Worm (Caenorhabditis elegans) whole organism, late embryonic: ENCODE data around the gene F23F12.12.

Experiments
- K09A11.1 ChIP-seq: sonication (generic microtip); optimal IDR thresholded peaks from 2 replicates; lab custom pipeline; 2017; ENCODE audit warnings: antibody characterized with exemption, mild to moderate bottlenecking, missing genetic modification characterization, missing compliant biosample characterization; ENCODE audit not compliant: insufficient read depth
- ceh-2 ChIP-seq: sonication (generic microtip); optimal IDR thresholded peaks from 2 replicates; lab custom pipeline; 2016; ENCODE audit warnings: missing genotype, missing genetic modification characterization, missing compliant biosample characterization
- ceh-22 ChIP-seq: sonication (generic microtip); optimal IDR thresholded peaks from 2 replicates; lab custom pipeline; 2017; ENCODE audit warnings: missing biosample characterization, missing genetic modification characterization
- ceh-24 ChIP-seq: sonication (generic microtip); optimal IDR thresholded peaks from 2 replicates; lab custom pipeline; 2016; ENCODE audit warnings: mild to moderate bottlenecking, missing genetic modification characterization, missing compliant biosample characterization
- dmd-4 ChIP-seq: sonication (generic microtip); optimal IDR thresholded peaks from 2 replicates; lab custom pipeline; 2016; ENCODE audit warnings: borderline replicate concordance, missing genetic modification characterization, missing compliant biosample characterization
- fkh-10 ChIP-seq: fragments of 150-350 bp; optimal IDR thresholded peaks from 2 replicates; lab custom pipeline; 2014; ENCODE audit warnings: missing biosample characterization, missing genetic modification reagents, missing genetic modification characterization
- lin-11 ChIP-seq: fragments of 200-800 bp; sonication (Bioruptor generic); optimal IDR thresholded peaks from 2 replicates; lab custom pipeline; 2018; ENCODE audit warnings: mild to moderate bottlenecking, missing genetic modification characterization, missing compliant biosample characterization
- nfya-1 ChIP-seq: sonication (generic microtip); optimal IDR thresholded peaks from 2 replicates; lab custom pipeline; 2017; ENCODE audit warnings: missing genetic modification characterization, mild to moderate bottlenecking, missing compliant biosample characterization, antibody characterized with exemption, moderate library complexity
- nhr-11 ChIP-seq: fragments of 150-350 bp; optimal IDR thresholded peaks from 2 replicates; lab custom pipeline; 2014; ENCODE audit warnings: missing biosample characterization, missing genetic modification characterization
- odd-2 ChIP-seq: sonication (generic microtip); optimal IDR thresholded peaks from 2 replicates; lab custom pipeline; 2017; ENCODE audit warnings: antibody characterized with exemption, mild to moderate bottlenecking, missing genetic modification characterization, missing compliant biosample characterization
- pqm-1 ChIP-seq: sonication (generic microtip); optimal IDR thresholded peaks from 2 replicates; lab custom pipeline; 2016; ENCODE audit warnings: missing genetic modification characterization, missing compliant biosample characterization
- rnt-1 ChIP-seq: sonication (generic microtip); optimal IDR thresholded peaks from 2 replicates; lab custom pipeline; 2016; ENCODE audit warnings: missing genetic modification characterization, missing compliant biosample characterization
- unc-86 ChIP-seq: sonication (generic microtip); optimal IDR thresholded peaks from 2 replicates; lab custom pipeline; 2016; ENCODE audit warnings: missing genetic modification characterization, missing compliant biosample characterization

DNA sequence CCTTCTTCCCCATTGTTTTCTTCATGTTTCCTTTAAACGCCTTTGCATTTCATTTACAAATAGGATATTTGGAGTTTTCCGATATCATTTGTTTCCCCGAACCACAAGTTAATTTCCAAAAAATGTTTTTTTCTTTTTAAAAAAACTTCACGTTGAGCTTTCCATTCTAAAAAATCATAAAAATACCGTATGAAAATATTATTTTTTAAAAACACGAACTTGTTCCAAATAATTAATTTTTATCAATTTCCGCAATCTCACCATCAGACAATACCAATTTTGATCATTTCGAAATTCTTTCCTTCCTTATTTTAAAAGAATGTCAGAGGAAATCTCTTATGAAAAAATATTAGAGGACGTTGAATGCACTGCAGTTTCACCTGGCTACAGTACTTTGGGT lies 36.5 kb upstream of the F23F12.12 start, which contains the start of gene wht-6:
- TF ChIP-seq lin-11 (tag; lab: Kevin White, UChicago) = no peak
- no peak for TF ChIP-seq nhr-11
- no peak for TF ChIP-seq ceh-2 (tag; lab: Kevin White, UChicago)
- no peak for TF ChIP-seq K09A11.1 (tag; lab: Kevin White, UChicago)
- TF ChIP-seq pqm-1 (tag; lab: Kevin White, UChicago) = no peak
- TF ChIP-seq odd-2 (tag; lab: Kevin White, UChicago) = no peak
- TF ChIP-seq rnt-1 = no peak
- TF ChIP-seq fkh-10 (GFP tag; lab: Kevin White, UChicago) = no peak
- TF ChIP-seq dmd-4 (tag; lab: Kevin White, UChicago) = no peak
- TF ChIP-seq nfya-1 (tag; lab: Kevin White, UChicago) = no peak
- no peak for TF ChIP-seq ceh-24 (tag; lab: Kevin White, UChicago)
- no peak for TF ChIP-seq ceh-22 (tag; lab: Kevin White, UChicago)
- TF ChIP-seq unc-86 (tag; lab: Kevin White, UChicago) = no peak
